Worm (Caenorhabditis elegans): ENCODE measurements around the gene Y51H7C.13.

The Y51H7C.13 gene

DNA sequence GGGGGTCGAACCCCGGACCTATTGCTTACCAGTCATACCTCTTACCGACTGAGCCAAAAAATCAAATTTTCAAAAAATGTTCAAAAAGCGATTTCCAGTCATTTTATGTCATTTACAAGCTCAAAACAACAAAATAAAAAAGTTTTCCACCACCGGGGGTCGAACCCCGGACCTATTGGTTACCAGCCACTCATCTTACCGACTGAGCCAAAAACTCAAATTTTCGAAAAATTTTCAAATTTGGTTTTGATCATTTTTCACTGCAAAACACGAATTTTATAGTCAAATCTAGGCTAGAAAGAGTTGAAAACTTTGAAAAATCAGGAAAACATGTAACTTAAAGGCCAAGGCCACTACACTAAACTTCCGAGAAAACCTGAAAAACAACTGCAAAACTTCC lies 9.7 kb upstream of the Y51H7C.13 start:
- TF ChIP-seq ceh-43 (GFP tag; optimal IDR thresholded peaks at IDR 0.05) (no peak), nhr-12 (tag; optimal IDR thresholded peaks at IDR 0.05) (no peak), lin-13 (tag; optimal IDR thresholded peaks at IDR 0.05) (no peak), nhr-2 (tag; optimal IDR thresholded peaks at IDR 0.05) (no peak), hlh-1 (tag; optimal IDR thresholded peaks at IDR 0.05) (no peak), mls-2 (tag; optimal IDR thresholded peaks at IDR 0.05) (no peak), pha-4 (tag; optimal IDR thresholded peaks at IDR 0.05) (no peak), lsy-2 (tag; optimal IDR thresholded peaks at IDR 0.05) (no peak), lin-32 (GFP tag; optimal IDR thresholded peaks at IDR 0.05) (no peak), unc-120 (tag; optimal IDR thresholded peaks at IDR 0.05; ENCODE audit: poor library complexity, severe bottlenecking) (no peak), elt-1 (tag; optimal IDR thresholded peaks at IDR 0.05; ENCODE audit: borderline replicate concordance, insufficient read depth) (no peak), M03D4.4 (tag; optimal IDR thresholded peaks at IDR 0.05) (no peak), cnd-1 (tag; optimal IDR thresholded peaks at IDR 0.05) (no peak)

DNA sequence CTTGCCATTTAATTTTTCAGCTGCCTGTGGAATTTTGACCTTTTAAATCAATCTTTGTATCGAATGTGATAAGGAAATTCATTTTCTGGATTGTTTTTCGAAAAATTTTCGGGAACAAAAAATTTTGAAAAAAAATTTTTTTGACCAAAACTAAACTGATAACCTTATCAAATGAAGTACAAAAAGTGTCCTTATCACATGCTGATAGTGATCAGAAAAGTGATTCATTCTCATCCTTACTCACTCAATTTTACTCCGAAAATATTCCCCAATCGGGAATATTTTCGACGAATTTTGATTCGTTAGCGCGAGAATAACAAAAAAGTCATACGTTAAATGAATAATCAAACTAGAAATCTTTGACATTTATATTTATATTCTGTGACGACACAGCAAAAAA lies 9.0 kb upstream of the Y51H7C.13 start:
- no peak for TF ChIP-seq blmp-1 (tag; optimal IDR thresholded peaks at IDR 0.05)
- TF ChIP-seq bed-3 (GFP tag; optimal IDR thresholded peaks at IDR 0.05) = no peak
- no peak for TF ChIP-seq unc-120 (tag; optimal IDR thresholded peaks at IDR 0.05; ENCODE audit: poor library complexity, severe bottlenecking)
- no peak for TF ChIP-seq nhr-28 (tag; optimal IDR thresholded peaks at IDR 0.05)
- TF ChIP-seq pha-4 (tag; optimal IDR thresholded peaks at IDR 0.05) = no peak
- TF ChIP-seq elt-1 (tag; optimal IDR thresholded peaks at IDR 0.05; ENCODE audit: borderline replicate concordance, insufficient read depth) = no peak
- no peak for TF ChIP-seq hlh-1 (tag; optimal IDR thresholded peaks at IDR 0.05)
- no peak for TF ChIP-seq cnd-1 (tag; optimal IDR thresholded peaks at IDR 0.05)

DNA sequence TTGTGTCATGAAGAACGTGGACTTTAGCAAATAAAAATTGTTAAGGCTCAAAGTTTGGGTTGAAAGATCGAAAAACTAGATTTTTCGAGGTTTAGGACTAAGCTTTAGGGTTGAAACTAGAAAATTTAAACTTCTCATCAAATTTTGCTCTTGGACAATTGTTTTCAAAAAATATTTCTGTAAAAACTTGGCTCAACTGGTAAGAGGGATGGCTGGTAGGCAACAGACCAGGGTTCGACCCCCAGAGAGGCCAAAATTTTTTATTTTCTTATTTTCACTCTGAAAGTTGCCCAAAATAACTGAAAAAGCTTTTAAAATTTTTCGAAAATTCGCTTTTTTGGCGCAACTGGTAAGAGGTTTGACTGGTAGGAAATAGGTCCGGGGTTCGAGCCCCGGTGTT lies 8.5 kb upstream of the Y51H7C.13 start:
- no peak for TF ChIP-seq sptf-1 (tag; optimal IDR thresholded peaks at IDR 0.05)
- no peak for TF ChIP-seq nhr-237 (tag; optimal IDR thresholded peaks at IDR 0.05)
- TF ChIP-seq mep-1 (tag; optimal IDR thresholded peaks at IDR 0.05) = no peak
- TF ChIP-seq nhr-76 (tag; optimal IDR thresholded peaks at IDR 0.05) = no peak
- no peak for TF ChIP-seq ztf-11 (tag; optimal IDR thresholded peaks at IDR 0.05)
- no peak for TF ChIP-seq lin-32 (GFP tag; optimal IDR thresholded peaks at IDR 0.05)
- no peak for TF ChIP-seq sem-2 (GFP tag; optimal IDR thresholded peaks at IDR 0.05)
- no peak for TF ChIP-seq cnd-1 (tag; optimal IDR thresholded peaks at IDR 0.05)
- no peak for TF ChIP-seq blmp-1 (tag; optimal IDR thresholded peaks at IDR 0.05)
- TF ChIP-seq drap-1 (GFP tag; optimal IDR thresholded peaks at IDR 0.05) = no peak
- TF ChIP-seq M03D4.4 (tag; optimal IDR thresholded peaks at IDR 0.05) = no peak
- TF ChIP-seq nhr-2 (tag; optimal IDR thresholded peaks at IDR 0.05) = no peak
- TF ChIP-seq nhr-28 (tag; optimal IDR thresholded peaks at IDR 0.05) = no peak
- no peak for TF ChIP-seq unc-39 (tag; optimal IDR thresholded peaks at IDR 0.05)
- TF ChIP-seq elt-3 (tag; optimal IDR thresholded peaks at IDR 0.05) = no peak
- no peak for TF ChIP-seq nhr-12 (tag; optimal IDR thresholded peaks at IDR 0.05)
- TF ChIP-seq lin-13 (tag; optimal IDR thresholded peaks at IDR 0.05) = no peak
- no peak for TF ChIP-seq ceh-43 (GFP tag; optimal IDR thresholded peaks at IDR 0.05)
- no peak for TF ChIP-seq tbx-8 (GFP tag; optimal IDR thresholded peaks at IDR 0.05)

DNA sequence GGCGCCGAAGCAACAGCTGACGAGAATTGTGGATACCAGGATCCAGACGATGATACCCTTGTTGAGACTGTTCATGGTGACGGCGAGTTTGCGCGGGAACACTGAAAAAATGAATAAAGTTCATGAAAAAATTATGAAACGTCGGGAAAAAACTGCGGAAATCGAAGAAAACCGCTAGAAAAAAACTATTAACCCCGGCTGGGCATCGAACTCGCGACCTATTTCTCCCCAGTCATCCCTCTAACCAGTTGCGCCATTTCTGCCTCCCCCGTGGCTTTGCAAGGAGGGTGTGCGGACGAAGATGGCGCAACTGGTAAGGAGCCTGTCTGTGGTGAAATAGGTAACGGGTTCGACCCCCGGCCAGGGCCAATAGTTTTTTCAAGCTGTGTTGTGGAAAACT lies 7.1 kb upstream of the Y51H7C.13 start, which contains the start of gene H17B01.5:
H17B01.5 (minus strand) TSS at position 101 of the 400 bp plus-strand sequence.
- TF ChIP-seq sptf-1 (tag; optimal IDR thresholded peaks at IDR 0.05) (no peak), nhr-2 (tag; optimal IDR thresholded peaks at IDR 0.05) (no peak), nhr-237 (tag; optimal IDR thresholded peaks at IDR 0.05) (no peak), cnd-1 (tag; optimal IDR thresholded peaks at IDR 0.05) (no peak), unc-39 (tag; optimal IDR thresholded peaks at IDR 0.05) (no peak), drap-1 (GFP tag; optimal IDR thresholded peaks at IDR 0.05) (no peak), bed-3 (GFP tag; optimal IDR thresholded peaks at IDR 0.05) (no peak), lsy-2 (tag; optimal IDR thresholded peaks at IDR 0.05) (no peak), elt-1 (tag; optimal IDR thresholded peaks at IDR 0.05; ENCODE audit: borderline replicate concordance, insufficient read depth) (no peak), pha-4 (tag; optimal IDR thresholded peaks at IDR 0.05) (no peak), mls-2 (tag; optimal IDR thresholded peaks at IDR 0.05) (no peak), ztf-11 (tag; optimal IDR thresholded peaks at IDR 0.05) (no peak), ceh-39 (tag; optimal IDR thresholded peaks at IDR 0.05) (no peak)

DNA sequence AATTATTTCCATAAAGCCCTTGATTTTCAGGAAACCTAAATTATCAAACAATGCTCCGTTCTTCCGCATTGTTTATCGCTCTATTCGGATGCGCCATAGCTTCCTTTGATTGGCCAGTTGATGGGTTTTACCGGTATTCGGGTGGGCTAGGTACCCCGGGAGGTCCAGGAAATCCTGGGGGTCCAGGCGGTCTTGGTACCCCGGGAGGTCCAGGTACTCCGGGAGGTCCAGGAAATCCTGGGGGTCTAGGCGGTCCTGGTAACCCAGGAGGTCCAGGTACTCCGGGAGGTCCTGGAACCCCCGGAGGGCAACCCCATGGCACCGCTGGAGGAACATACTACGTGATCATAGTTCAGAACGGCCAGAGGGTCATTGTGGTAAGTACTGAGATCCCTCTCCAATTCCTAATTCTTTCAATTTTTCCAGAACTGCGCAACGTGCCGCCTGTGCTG lies 4.2 kb upstream of the Y51H7C.13 start, which contains the start of gene H17B01.2:
H17B01.2 (plus strand) TSS at position 51 of the 452 bp plus-strand sequence.
- no peak for TF ChIP-seq unc-120 (tag; optimal IDR thresholded peaks at IDR 0.05; ENCODE audit: poor library complexity, severe bottlenecking)
- no peak for TF ChIP-seq ham-2 (GFP tag; optimal IDR thresholded peaks at IDR 0.05)
- TF ChIP-seq flh-1 (GFP tag; optimal IDR thresholded peaks at IDR 0.05) = no peak
- no peak for TF ChIP-seq lin-13 (tag; optimal IDR thresholded peaks at IDR 0.05)
- no peak for TF ChIP-seq blmp-1 (tag; optimal IDR thresholded peaks at IDR 0.05)
- TF ChIP-seq lsy-2 (tag; optimal IDR thresholded peaks at IDR 0.05) = no peak
- no peak for TF ChIP-seq bed-3 (GFP tag; optimal IDR thresholded peaks at IDR 0.05)
- TF ChIP-seq drap-1 (GFP tag; optimal IDR thresholded peaks at IDR 0.05) = no peak
- no peak for TF ChIP-seq snpc-4 (tag; optimal IDR thresholded peaks at IDR 0.05)
- no peak for TF ChIP-seq elt-1 (tag; optimal IDR thresholded peaks at IDR 0.05; ENCODE audit: borderline replicate concordance, insufficient read depth)
- no peak for TF ChIP-seq ceh-43 (GFP tag; optimal IDR thresholded peaks at IDR 0.05)
- no peak for TF ChIP-seq hlh-1 (tag; optimal IDR thresholded peaks at IDR 0.05)
- TF ChIP-seq pha-4 (tag; optimal IDR thresholded peaks at IDR 0.05) = no peak
- TF ChIP-seq unc-39 (tag; optimal IDR thresholded peaks at IDR 0.05) = no peak
- no peak for TF ChIP-seq zip-8 (tag; optimal IDR thresholded peaks at IDR 0.05)
- no peak for TF ChIP-seq elt-3 (tag; optimal IDR thresholded peaks at IDR 0.05)
- no peak for TF ChIP-seq mab-5 (tag; optimal IDR thresholded peaks at IDR 0.05)
- no peak for TF ChIP-seq tbx-8 (GFP tag; optimal IDR thresholded peaks at IDR 0.05)

Measured in whole organism, mixed stage, embryonic.